Fruit fly (Drosophila melanogaster) whole organism, embryonic: ENCODE data around the gene Lim3.
A peak's percentile ranks its signal among the peaks of the same experiment; 100 is the strongest.

ENCODE experiments used
- Abd-B ChIP-seq: fragments of 200-800 bp; sonication (Bioruptor generic); optimal IDR thresholded peaks from 2 replicates; lab custom pipeline; 2018; ENCODE audit warnings: missing biosample characterization, mild to moderate bottlenecking, missing genetic modification characterization, moderate library complexity
- Adf1 ChIP-seq: fragments of 200-800 bp; sonication (Bioruptor generic); IDR thresholded peaks from 2 replicates; pipeline ENCODE4 v1.3.6; 2022; ENCODE audit warnings: missing biosample characterization, missing genetic modification characterization
- Aef1 ChIP-seq: fragments of 200-800 bp; sonication (Bioruptor generic); IDR thresholded peaks from 3 replicates; pipeline ENCODE4 v1.3.6; 2022; ENCODE audit warnings: missing biosample characterization, missing genetic modification characterization
- Asciz ChIP-seq: fragments of 200-800 bp; sonication (Bioruptor generic); optimal IDR thresholded peaks from 2 replicates; lab custom pipeline; 2017; ENCODE audit warnings: missing biosample characterization, mild to moderate bottlenecking, missing genetic modification characterization, missing genetic modification reagents
- Atf3 ChIP-seq: fragments of 200-800 bp; sonication (Bioruptor generic); optimal IDR thresholded peaks from 3 replicates; lab custom pipeline; 2016; ENCODE audit warnings: missing biosample characterization, missing genetic modification characterization
- CG10267 ChIP-seq: fragments of 200-800 bp; sonication (Bioruptor generic); optimal IDR thresholded peaks from 2 replicates; lab custom pipeline; 2018; ENCODE audit warnings: missing biosample characterization, mild to moderate bottlenecking, missing genetic modification characterization, moderate library complexity
- CG10979 ChIP-seq: fragments of 200-800 bp; sonication (Bioruptor generic); optimal IDR thresholded peaks from 2 replicates; lab custom pipeline; 2018; ENCODE audit warnings: missing biosample characterization, mild to moderate bottlenecking, missing genetic modification characterization, moderate library complexity
- CG11456 ChIP-seq: fragments of 200-800 bp; sonication (Bioruptor generic); IDR thresholded peaks from 3 replicates; pipeline ENCODE4 v1.3.6; 2022; ENCODE audit warnings: missing biosample characterization, missing genetic modification characterization
- CG15011 ChIP-seq: fragments of 200-800 bp; sonication (Bioruptor generic); optimal IDR thresholded peaks from 3 replicates; lab custom pipeline; 2018; ENCODE audit warnings: missing biosample characterization, mild to moderate bottlenecking, missing genetic modification characterization
- CG1647 ChIP-seq: fragments of 200-800 bp; sonication (Bioruptor generic); optimal IDR thresholded peaks from 3 replicates; lab custom pipeline; 2016; ENCODE audit warnings: missing biosample characterization, missing genetic modification characterization
- CG17328 ChIP-seq: fragments of 200-800 bp; sonication (Bioruptor generic); IDR thresholded peaks from 2 replicates; pipeline ENCODE4 v1.3.6; 2022; ENCODE audit warnings: missing biosample characterization, missing genetic modification characterization
- CG18262 ChIP-seq: fragments of 200-800 bp; optimal IDR thresholded peaks from 3 replicates; lab custom pipeline; 2019; ENCODE audit warnings: missing biosample characterization, mild to moderate bottlenecking, missing genetic modification characterization, moderate library complexity
- CG32772 ChIP-seq: fragments of 200-800 bp; sonication (Bioruptor generic); IDR thresholded peaks from 2 replicates; pipeline ENCODE4 v1.3.6; 2022; ENCODE audit warnings: missing biosample characterization, missing genetic modification characterization
- CG34224 ChIP-seq: fragments of 200-800 bp; sonication (Bioruptor generic); IDR thresholded peaks from 3 replicates; pipeline ENCODE4 v1.3.6; 2022; ENCODE audit warnings: missing biosample characterization, missing genetic modification characterization; ENCODE audit not compliant: partially characterized antibody
- CG34422 ChIP-seq: fragments of 200-800 bp; sonication (Bioruptor generic); IDR thresholded peaks from 3 replicates; pipeline ENCODE4 v1.3.6; 2022; ENCODE audit warnings: missing biosample characterization, missing genetic modification characterization
- CG42726 ChIP-seq: fragments of 200-800 bp; sonication (Bioruptor generic); IDR thresholded peaks from 2 replicates; pipeline ENCODE4 v1.3.6; 2022; ENCODE audit warnings: missing biosample characterization, missing genetic modification characterization; ENCODE audit not compliant: partially characterized antibody
- CG4424 ChIP-seq: fragments of 200-800 bp; sonication (Bioruptor generic); optimal IDR thresholded peaks from 3 replicates; lab custom pipeline; 2016; ENCODE audit warnings: missing biosample characterization, missing genetic modification characterization
- CG5245 ChIP-seq: fragments of 200-800 bp; sonication (Bioruptor generic); optimal IDR thresholded peaks from 3 replicates; lab custom pipeline; 2016; ENCODE audit warnings: missing biosample characterization, missing genetic modification characterization
- CG7963 ChIP-seq: fragments of 200-800 bp; sonication (Bioruptor generic); IDR thresholded peaks from 3 replicates; pipeline ENCODE4 v1.3.6; 2022; ENCODE audit warnings: missing biosample characterization, missing genetic modification characterization; ENCODE audit not compliant: partially characterized antibody
- CG8290 ChIP-seq, 3 experiments: fragments of 200-800 bp; sonication (Bioruptor generic); optimal IDR thresholded peaks; 2 replicates each; lab custom pipeline; 2016 to 2019; ENCODE audit warnings: missing biosample characterization in 3 of 3, missing genetic modification characterization in 3 of 3, mild to moderate bottlenecking in 2 of 3, moderate library complexity in 1 of 3
- Chrac-16 ChIP-seq: fragments of 200-800 bp; sonication (Bioruptor generic); optimal IDR thresholded peaks from 3 replicates; lab custom pipeline; 2016; ENCODE audit warnings: missing biosample characterization, missing genetic modification characterization
- Dad ChIP-seq: fragments of 200-800 bp; sonication (Bioruptor generic); optimal IDR thresholded peaks from 3 replicates; lab custom pipeline; 2016; ENCODE audit warnings: missing biosample characterization, missing genetic modification characterization
- Dip2 ChIP-seq: fragments of 200-800 bp; sonication (Bioruptor generic); IDR thresholded peaks from 2 replicates; pipeline ENCODE4 v1.3.6; 2022; ENCODE audit warnings: missing biosample characterization, missing genetic modification characterization
- Drgx ChIP-seq: fragments of 200-800 bp; sonication (Bioruptor generic); IDR thresholded peaks from 2 replicates; pipeline ENCODE4 v1.3.6; 2022; ENCODE audit warnings: missing biosample characterization, missing genetic modification characterization
- H15 ChIP-seq: fragments of 200-800 bp; sonication (Bioruptor generic); IDR thresholded peaks from 3 replicates; pipeline ENCODE4 v1.3.6; 2022; ENCODE audit warnings: missing biosample characterization, missing genetic modification characterization
- Lpt ChIP-seq: fragments of >200 bp; optimal IDR thresholded peaks from 2 replicates; lab custom pipeline; 2018; ENCODE audit warnings: missing biosample characterization, missing genetic modification characterization
- MBD-R2 ChIP-seq: fragments of 200-800 bp; sonication (Bioruptor generic); IDR thresholded peaks from 2 replicates; pipeline ENCODE4 v1.3.6; 2022; ENCODE audit warnings: missing biosample characterization, missing genetic modification characterization
- NK7.1 ChIP-seq: fragments of 200-800 bp; sonication (Bioruptor generic); optimal IDR thresholded peaks from 3 replicates; lab custom pipeline; 2016; ENCODE audit warnings: missing biosample characterization, missing genetic modification characterization
- Tbp ChIP-seq: fragments of >200 bp; optimal IDR thresholded peaks from 2 replicates; lab custom pipeline; 2018; ENCODE audit warnings: missing biosample characterization, missing genetic modification characterization
- Vsx1 ChIP-seq: fragments of 200-800 bp; sonication (Bioruptor generic); optimal IDR thresholded peaks from 2 replicates; lab custom pipeline; 2017; ENCODE audit warnings: missing biosample characterization, mild to moderate bottlenecking, missing genetic modification characterization, missing genetic modification reagents
- aop ChIP-seq: fragments of 200-800 bp; sonication (Bioruptor generic); IDR thresholded peaks from 2 replicates; pipeline ENCODE4 v1.3.6; 2022; ENCODE audit warnings: missing biosample characterization, missing genetic modification characterization
- ap ChIP-seq: fragments of 200-800 bp; sonication (Bioruptor generic); IDR thresholded peaks from 2 replicates; pipeline ENCODE4 v1.3.6; 2022; ENCODE audit warnings: missing biosample characterization, missing genetic modification characterization
- da ChIP-seq: fragments of 200-800 bp; sonication (Bioruptor generic); optimal IDR thresholded peaks from 2 replicates; lab custom pipeline; 2016; ENCODE audit warnings: missing biosample characterization, missing genetic modification characterization
- dan ChIP-seq: fragments of 200-800 bp; sonication (Bioruptor generic); IDR thresholded peaks from 2 replicates; pipeline ENCODE4 v1.3.6; 2022; ENCODE audit warnings: missing biosample characterization, missing genetic modification characterization
- dmrt11E ChIP-seq: fragments of 200-800 bp; sonication (Bioruptor generic); optimal IDR thresholded peaks from 3 replicates; lab custom pipeline; 2018; ENCODE audit warnings: missing biosample characterization, mild to moderate bottlenecking, missing genetic modification characterization, moderate library complexity
- grau ChIP-seq: fragments of 200-800 bp; optimal IDR thresholded peaks from 3 replicates; lab custom pipeline; 2019; ENCODE audit warnings: missing biosample characterization, mild to moderate bottlenecking, missing genetic modification characterization, moderate library complexity
- her ChIP-seq: fragments of 200-800 bp; sonication (Bioruptor generic); optimal IDR thresholded peaks from 2 replicates; lab custom pipeline; 2016; ENCODE audit warnings: missing biosample characterization, missing genetic modification characterization
- hth ChIP-seq: fragments of >200 bp; optimal IDR thresholded peaks from 2 replicates; lab custom pipeline; 2017; ENCODE audit warnings: inconsistent platforms
- insv ChIP-seq, 2 experiments: fragments of 200-800 bp; sonication (Bioruptor generic); optimal IDR thresholded peaks; 3 replicates each; lab custom pipeline; 2016 to 2018; ENCODE audit warnings: missing biosample characterization in 2 of 2, missing genetic modification characterization in 2 of 2
- kah ChIP-seq: fragments of 200-800 bp; sonication (Bioruptor generic); optimal IDR thresholded peaks from 2 replicates; lab custom pipeline; 2018; ENCODE audit warnings: missing biosample characterization, mild to moderate bottlenecking, missing genetic modification characterization
- kni ChIP-seq: fragments of 200-800 bp; sonication (Bioruptor generic); optimal IDR thresholded peaks from 3 replicates; lab custom pipeline; 2017; ENCODE audit warnings: mild to moderate bottlenecking, missing biosample characterization, missing genetic modification reagents, missing genetic modification characterization
- lmd ChIP-seq: fragments of 200-800 bp; sonication (Bioruptor generic); IDR thresholded peaks from 2 replicates; pipeline ENCODE4 v1.3.6; 2022; ENCODE audit warnings: missing biosample characterization, missing genetic modification characterization
- nau ChIP-seq: fragments of 200-800 bp; sonication (Bioruptor generic); optimal IDR thresholded peaks from 3 replicates; lab custom pipeline; 2017; ENCODE audit warnings: missing biosample characterization, mild to moderate bottlenecking, missing genetic modification characterization, missing genetic modification reagents
- nerfin-2 ChIP-seq: fragments of 200-800 bp; sonication (Bioruptor generic); IDR thresholded peaks from 2 replicates; pipeline ENCODE4 v1.3.6; 2022; ENCODE audit warnings: missing biosample characterization, missing genetic modification characterization; ENCODE audit not compliant: partially characterized antibody
- pnt ChIP-seq: fragments of 200-800 bp; sonication (Bioruptor generic); optimal IDR thresholded peaks from 3 replicates; lab custom pipeline; 2016; ENCODE audit warnings: missing biosample characterization, missing genetic modification characterization
- slou ChIP-seq: fragments of 200-800 bp; sonication (Bioruptor generic); optimal IDR thresholded peaks from 3 replicates; lab custom pipeline; 2016; ENCODE audit warnings: missing biosample characterization, missing genetic modification characterization
- sqz ChIP-seq: fragments of 200-800 bp; sonication (Bioruptor generic); optimal IDR thresholded peaks from 3 replicates; lab custom pipeline; 2018; ENCODE audit warnings: missing biosample characterization, mild to moderate bottlenecking, missing genetic modification characterization
- tio ChIP-seq: fragments of 200-800 bp; sonication (Bioruptor generic); optimal IDR thresholded peaks from 2 replicates; lab custom pipeline; 2017; ENCODE audit warnings: missing biosample characterization, missing genetic modification characterization, inconsistent platforms
- tna ChIP-seq: fragments of 200-800 bp; sonication (Bioruptor generic); IDR thresholded peaks from 2 replicates; pipeline ENCODE4 v1.3.6; 2022; ENCODE audit warnings: missing biosample characterization, missing genetic modification characterization; ENCODE audit not compliant: partially characterized antibody
- vnd ChIP-seq: fragments of 200-800 bp; sonication (Bioruptor generic); IDR thresholded peaks from 3 replicates; pipeline ENCODE4 v1.3.6; 2022; ENCODE audit warnings: missing biosample characterization, missing genetic modification characterization; ENCODE audit not compliant: partially characterized antibody
- vvl ChIP-seq: fragments of 200-800 bp; sonication (Bioruptor generic); IDR thresholded peaks from 2 replicates; pipeline ENCODE4 v1.3.6; 2022; ENCODE audit warnings: missing biosample characterization, missing genetic modification characterization
- zfh2 ChIP-seq: fragments of 200-800 bp; sonication (Bioruptor generic); optimal IDR thresholded peaks from 2 replicates; lab custom pipeline; 2016; ENCODE audit warnings: missing biosample characterization, missing genetic modification characterization

The Lim3 gene

DNA sequence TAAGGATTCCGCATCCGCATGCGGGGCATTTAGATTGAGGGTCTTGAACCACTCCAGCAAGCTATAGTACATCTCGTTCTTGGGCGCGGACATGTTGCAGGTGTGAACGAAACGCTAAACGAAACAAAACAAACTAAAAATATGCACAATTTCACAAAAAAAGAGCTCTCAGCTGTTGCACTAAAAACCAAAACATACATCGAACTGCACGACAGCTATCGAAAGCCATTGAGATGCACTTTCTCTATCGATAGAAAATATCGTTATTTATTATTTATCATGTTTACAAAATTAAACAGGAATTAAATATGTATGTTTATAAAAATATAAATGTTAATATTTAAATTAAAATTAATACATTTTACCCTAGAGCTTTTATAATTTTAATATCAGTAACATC is 74.9 kb downstream of the Lim3 start, which contains the start of gene hook (continued):
- TF ChIP-seq insv (GFP tag; optimal IDR thresholded peaks at IDR 0.05; lab: Kevin White, UChicago) (no peak), dan (no peak), slou (GFP tag; lab: Kevin White, UChicago) (no peak), sqz (no peak), nerfin-2 (GFP tag; lab: Robert Waterston, UW) (no peak), CG34224 (GFP tag; lab: Robert Waterston, UW) (peak; percentile 70), dmrt11E (tag; lab: Kevin White, UChicago) (no peak), CG32772 (GFP tag; lab: Robert Waterston, UW) (no peak), CG17328 (no peak), Adf1 (no peak), CG34422 (no peak), Tbp (GFP tag; lab: Kevin White, UChicago) (no peak), CG11456 (GFP tag; lab: Robert Waterston, UW) (no peak), tna (GFP tag; lab: Robert Waterston, UW) (0 out of 2 replicates have a peak, but pooled peaks have one; percentile 40), NK7.1 (GFP tag; lab: Kevin White, UChicago) (no peak), Aef1 (no peak), Drgx (GFP tag; lab: Robert Waterston, UW) (no peak), CG5245 (GFP tag; lab: Kevin White, UChicago) (no peak), vnd (GFP tag; lab: Robert Waterston, UW) (peak; percentile 64), CG8290 (GFP tag; optimal IDR thresholded peaks at IDR 0.05; lab: Kevin White, UChicago) (no peak), CG8290 (tag; optimal IDR thresholded peaks at IDR 0.05; lab: Kevin White, UChicago) (no peak), CG1647 (GFP tag; lab: Kevin White, UChicago) (no peak), aop (GFP tag; lab: Robert Waterston, UW) (no peak), MBD-R2 (peak; percentile 68), CG10267 (tag; lab: Kevin White, UChicago) (peak; percentile 22), CG10979 (tag; lab: Kevin White, UChicago) (no peak), da (GFP tag; lab: Kevin White, UChicago) (no peak), Chrac-16 (GFP tag; lab: Kevin White, UChicago) (no peak), Lpt (GFP tag; lab: Kevin White, UChicago) (no peak), CG42726 (GFP tag; lab: Robert Waterston, UW) (peak; percentile 55; the same call in 1 of the 2 replicates), vvl (GFP tag; lab: Robert Waterston, UW) (no peak), hth (lab: Kevin White, UChicago) (no peak), H15 (GFP tag; lab: Robert Waterston, UW) (no peak), tio (GFP tag; lab: Kevin White, UChicago) (no peak), kni (no peak), Dad (GFP tag; lab: Kevin White, UChicago) (no peak), CG15011 (GFP tag; lab: Kevin White, UChicago) (no peak), grau (tag; lab: Kevin White, UChicago) (no peak), kah (GFP tag; lab: Kevin White, UChicago) (no peak), Dip2 (no peak), Vsx1 (GFP tag; lab: Kevin White, UChicago) (no peak), zfh2 (GFP tag; lab: Kevin White, UChicago) (no peak), Asciz (GFP tag; lab: Kevin White, UChicago) (no peak), CG18262 (tag; lab: Kevin White, UChicago) (no peak), lmd (GFP tag; lab: Robert Waterston, UW) (no peak), Abd-B (GFP tag; lab: Kevin White, UChicago) (no peak), nau (GFP tag; lab: Kevin White, UChicago) (no peak), her (GFP tag; lab: Kevin White, UChicago) (no peak), CG4424 (GFP tag; lab: Kevin White, UChicago) (no peak), Atf3 (GFP tag; lab: Kevin White, UChicago) (no peak), pnt (GFP tag; lab: Kevin White, UChicago) (no peak), ap (GFP tag; lab: Robert Waterston, UW) (no peak), CG7963 (peak; percentile 45; the same call in 1 of the 3 replicates)
